Fruit fly (Drosophila melanogaster): Measurements from ENCODE around the gene CG3552.

dm6 chr3L:9469079-9469478 lies 13.0 kb downstream of the CG3552 start:
- no peak for TF ChIP-seq wek (GFP tag; optimal IDR thresholded peaks at IDR 0.05)
- TF ChIP-seq pan (optimal IDR thresholded peaks at IDR 0.05) = no peak
- no peak for TF ChIP-seq pan (GFP tag; optimal IDR thresholded peaks at IDR 0.05 in 1 of 2, IDR thresholded peaks at IDR 0.05 in 1 of 2)
- TF ChIP-seq Asciz (GFP tag; optimal IDR thresholded peaks at IDR 0.05) = no peak
- TF ChIP-seq stwl (tag; optimal IDR thresholded peaks at IDR 0.05) = no peak
- TF ChIP-seq Gug (GFP tag; IDR thresholded peaks at IDR 0.05) = no peak
- no peak for TF ChIP-seq CG5180 (GFP tag; optimal IDR thresholded peaks at IDR 0.05)
- no peak for TF ChIP-seq Jarid2 (GFP tag; optimal IDR thresholded peaks at IDR 0.05)

Data from whole organism, embryonic.